Worm (Caenorhabditis elegans): Measurements from ENCODE around the gene R09E10.13.

DNA sequence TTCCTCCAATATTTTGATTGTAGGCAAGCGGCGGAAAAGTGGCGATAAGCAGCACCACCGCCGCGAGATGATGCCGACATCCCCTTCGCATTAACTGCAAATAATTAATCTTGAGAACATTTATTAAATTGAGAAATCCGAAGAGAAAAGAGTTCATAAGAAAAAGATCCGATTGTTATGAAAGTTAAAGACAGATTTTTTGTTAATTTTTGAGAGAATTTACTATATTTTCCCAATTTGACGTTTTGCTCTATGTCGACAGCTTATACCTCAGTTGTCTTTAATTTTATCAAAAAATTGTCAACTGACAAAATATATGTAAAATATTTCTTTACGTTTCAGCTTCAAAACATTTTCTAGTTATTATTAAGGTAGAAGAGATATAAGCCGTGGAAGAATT lies 7.3 kb upstream of the R09E10.13 start, which contains the start of gene R09E10.5:
- TF ChIP-seq rcor-1 (GFP tag; IDR thresholded peaks at IDR 0.05) (no peak), ama-1 (optimal IDR thresholded peaks at IDR 0.05) (no peak), ama-1 (GFP tag; optimal IDR thresholded peaks at IDR 0.05) (no peak), mcd-1 (GFP tag; IDR thresholded peaks at IDR 0.05) (no peak), K12H6.12 (tag; optimal IDR thresholded peaks at IDR 0.05) (no peak), pha-4 (tag; optimal IDR thresholded peaks at IDR 0.05) (no peak), D2030.7 (GFP tag; IDR thresholded peaks at IDR 0.05) (no peak), madf-6 (GFP tag; IDR thresholded peaks at IDR 0.05) (no peak), tbx-9 (tag; optimal IDR thresholded peaks at IDR 0.05; ENCODE audit: borderline replicate concordance) (no peak), nhr-80 (tag; optimal IDR thresholded peaks at IDR 0.05) (no peak)
